Fruit fly (Drosophila melanogaster) S2 (cell line): ENCODE results near the gene Bsg.

Experiments used
- CG8478 ChIP-seq: fragments of >200 bp; optimal IDR thresholded peaks from 2 replicates; lab custom pipeline; 2018
- CTCF ChIP-seq, 2 experiments: fragments of >200 bp; optimal IDR thresholded peaks; 2 replicates each; lab custom pipeline; 2018

Gene Bsg

dm6 chr2L:8083413-8083426 is at the start of gene Bsg:
Bsg (plus strand) TSS chr2L:8083420.
- no peak for TF ChIP-seq CTCF (optimal IDR thresholded peaks at IDR 0.05; lab: Kevin White, UChicago)

dm6 chr2L:8033756-8034155 is 49.5 kb upstream of the Bsg start:
- TF ChIP-seq CTCF (optimal IDR thresholded peaks at IDR 0.05; lab: Kevin White, UChicago) (no peak), CG8478 (no peak)

- TF ChIP-seq CG8478 (no peak), CTCF (optimal IDR thresholded peaks at IDR 0.05; lab: Kevin White, UChicago) (no peak)
Observed at dm6 chr2L:8034734-8035133, 48.5 kb upstream of the Bsg start.

dm6 chr2L:8039688-8040087 is 43.5 kb upstream of the Bsg start, which contains the start of gene CG7367:
CG7367 (minus strand) TSS chr2L:8039788.
- TF ChIP-seq CG8478 (no peak), CTCF (optimal IDR thresholded peaks at IDR 0.05; lab: Kevin White, UChicago) (no peak)

dm6 chr2L:8040872-8041271 is 42.3 kb upstream of the Bsg start, which contains the start of gene CCDC53:
CCDC53 (plus strand) TSS chr2L:8041106.
- no peak for TF ChIP-seq CG8478
- TF ChIP-seq CTCF (optimal IDR thresholded peaks at IDR 0.05; lab: Kevin White, UChicago) = no peak

- TF ChIP-seq CG8478 = no peak
- TF ChIP-seq CTCF (optimal IDR thresholded peaks at IDR 0.05; lab: Kevin White, UChicago) = peak in 1 of 2 experiments; percentile 19
Observed at dm6 chr2L:8042645-8043281, 40.5 kb upstream of the Bsg start, which contains the start of gene RpL36A. RpL36A (minus strand) TSS chr2L:8042909.

- no peak for TF ChIP-seq CG8478
- no peak for TF ChIP-seq CTCF (optimal IDR thresholded peaks at IDR 0.05; lab: Kevin White, UChicago)
Observed at dm6 chr2L:8043282-8043668, 39.9 kb upstream of the Bsg start, which contains the start of gene Megf8. Megf8 (plus strand) TSS chr2L:8043471.

dm6 chr2L:8071112-8071976 is 11.9 kb upstream of the Bsg start, which contains the start of gene poe:
poe (minus strand) TSS chr2L:8071624.
- no peak for TF ChIP-seq CG8478
- TF ChIP-seq CTCF (optimal IDR thresholded peaks at IDR 0.05; lab: Kevin White, UChicago) = no peak

dm6 chr2L:8072692-8073091 is 10.5 kb upstream of the Bsg start, which contains the start of the genes MED20 and Trf:
MED20 (minus strand) TSS chr2L:8072848.
Trf (plus strand) TSS chr2L:8072895.
- TF ChIP-seq CTCF (optimal IDR thresholded peaks at IDR 0.05; lab: Kevin White, UChicago) (peak in 1 of 2 experiments; percentile 7), CG8478 (no peak)

- TF ChIP-seq CG8478 (no peak), CTCF (optimal IDR thresholded peaks at IDR 0.05; lab: Kevin White, UChicago) (no peak)
Observed at dm6 chr2L:8080645-8081044, 2.6 kb upstream of the Bsg start.

- TF ChIP-seq CG8478 = no peak
- no peak for TF ChIP-seq CTCF (optimal IDR thresholded peaks at IDR 0.05; lab: Kevin White, UChicago)
Observed at dm6 chr2L:8081640-8082485, 1.4 kb upstream of the Bsg start.

- no peak for TF ChIP-seq CTCF (optimal IDR thresholded peaks at IDR 0.05; lab: Kevin White, UChicago)
Observed at dm6 chr2L:8082692-8083412, 368 bp upstream of the Bsg start, which contains the start of gene Mcr. Mcr (minus strand) TSS chr2L:8082982.

- TF ChIP-seq CTCF (optimal IDR thresholded peaks at IDR 0.05; lab: Kevin White, UChicago) (no peak), CG8478 (no peak)
Observed at dm6 chr2L:8083427-8084295, 441 bp downstream of the Bsg start.
